Fruit fly (Drosophila melanogaster) whole organism, wandering third instar larva: ENCODE data around the gene Tpc1.
A peak's percentile ranks its signal among the peaks of the same experiment; 100 is the strongest.

Experiments
- Abd-B ChIP-seq: fragments of >200 bp; optimal IDR thresholded peaks from 2 replicates; lab custom pipeline; 2017; ENCODE audit warnings: missing biosample characterization, missing genetic modification characterization
- CG32264 ChIP-seq: fragments of 200-800 bp; sonication (Bioruptor generic); optimal IDR thresholded peaks from 2 replicates; lab custom pipeline; 2016; ENCODE audit warnings: missing biosample characterization, missing genetic modification characterization
- CG9705 ChIP-seq: fragments of 200-800 bp; sonication (Bioruptor generic); optimal IDR thresholded peaks from 2 replicates; lab custom pipeline; 2018; ENCODE audit warnings: missing biosample characterization, mild to moderate bottlenecking, missing genetic modification characterization
- CrebA ChIP-seq: fragments of 200-800 bp; sonication (Bioruptor generic); optimal IDR thresholded peaks from 2 replicates; lab custom pipeline; 2016; ENCODE audit warnings: missing biosample characterization, mild to moderate bottlenecking, missing genetic modification characterization, borderline replicate concordance
- Dfd ChIP-seq: fragments of >200 bp; optimal IDR thresholded peaks from 2 replicates; lab custom pipeline; 2017; ENCODE audit warnings: missing biosample characterization, missing genetic modification characterization
- Dif ChIP-seq: fragments of 200-275, 200-300 bp; sonication (Bioruptor generic); optimal IDR thresholded peaks from 2 replicates; lab custom pipeline; 2018; ENCODE audit warnings: missing biosample characterization, missing genetic modification characterization; ENCODE audit not compliant: partially characterized antibody
- GATAd ChIP-seq: sonication (Bioruptor generic); optimal IDR thresholded peaks from 2 replicates; lab custom pipeline; 2016; ENCODE audit warnings: missing biosample characterization, missing genetic modification characterization
- HLH106 ChIP-seq: fragments of 200-800 bp; optimal IDR thresholded peaks from 3 replicates; lab custom pipeline; 2019; ENCODE audit warnings: missing biosample characterization, mild to moderate bottlenecking, missing genetic modification characterization, moderate library complexity
- Hnf4 ChIP-seq: fragments of 200-800 bp; sonication (Bioruptor generic); optimal IDR thresholded peaks from 2 replicates; lab custom pipeline; 2016; ENCODE audit warnings: missing biosample characterization, mild to moderate bottlenecking, missing genetic modification characterization
- Hr78 ChIP-seq: fragments of >200 bp; optimal IDR thresholded peaks from 2 replicates; lab custom pipeline; 2017; ENCODE audit warnings: missing biosample characterization, missing genetic modification characterization
- Hr83 ChIP-seq: fragments of 200-300 bp; sonication (Bioruptor generic); optimal IDR thresholded peaks from 2 replicates; lab custom pipeline; 2016; ENCODE audit warnings: missing biosample characterization, mild to moderate bottlenecking, missing genetic modification characterization, moderate library complexity; ENCODE audit not compliant: poor library complexity, severe bottlenecking
- Jra ChIP-seq: sonication (Bioruptor generic); optimal IDR thresholded peaks from 2 replicates; lab custom pipeline; 2016; ENCODE audit warnings: missing biosample characterization, missing genetic modification characterization
- Mio ChIP-seq: sonication (Bioruptor generic); optimal IDR thresholded peaks from 2 replicates; lab custom pipeline; 2016; ENCODE audit warnings: missing biosample characterization, missing genetic modification characterization
- Myc ChIP-seq: fragments of >200 bp; optimal IDR thresholded peaks from 2 replicates; lab custom pipeline; 2017
- N ChIP-seq: fragments of >200 bp; optimal IDR thresholded peaks from 2 replicates; lab custom pipeline; 2018; ENCODE audit warnings: missing biosample characterization, missing external identifiers, missing genetic modification characterization
- OdsH ChIP-seq: fragments of 200-800 bp; sonication (Bioruptor generic); optimal IDR thresholded peaks from 2 replicates; lab custom pipeline; 2016; ENCODE audit warnings: missing biosample characterization, mild to moderate bottlenecking, missing genetic modification characterization
- Rel ChIP-seq, 2 experiments: fragments of 200-800 bp; sonication (Bioruptor generic) in 1 of 2; optimal IDR thresholded peaks; 2 replicates in 1 of 2; 3 replicates in 1 of 2; lab custom pipeline; 2016 to 2019; ENCODE audit warnings: mild to moderate bottlenecking in 2 of 2, missing biosample characterization in 2 of 2, missing genetic modification characterization in 2 of 2, moderate library complexity in 1 of 2
- Sp1 ChIP-seq: fragments of 200-800 bp; sonication (Bioruptor generic); optimal IDR thresholded peaks from 3 replicates; lab custom pipeline; 2019; ENCODE audit warnings: missing biosample characterization, mild to moderate bottlenecking, missing genetic modification characterization, moderate library complexity
- Vsx2 ChIP-seq: fragments of 200-300, 225-300 bp; sonication (Bioruptor generic); optimal IDR thresholded peaks from 2 replicates; lab custom pipeline; 2018; ENCODE audit warnings: missing biosample characterization, missing genetic modification characterization; ENCODE audit not compliant: partially characterized antibody
- br ChIP-seq: fragments of 200-800 bp; sonication (Bioruptor generic); optimal IDR thresholded peaks from 2 replicates; lab custom pipeline; 2016; ENCODE audit warnings: missing biosample characterization, missing genetic modification characterization
- brk ChIP-seq: fragments of 200-800 bp; sonication (Bioruptor generic); optimal IDR thresholded peaks from 2 replicates; lab custom pipeline; 2016; ENCODE audit warnings: missing biosample characterization, mild to moderate bottlenecking, missing genetic modification characterization
- dl ChIP-seq, 2 experiments: fragments of 175-275, 200-275 bp in 1 of 2; fragments of 200-275 bp in 1 of 2; sonication (Bioruptor generic); optimal IDR thresholded peaks; lab custom pipeline; 2018; ENCODE audit warnings: mild to moderate bottlenecking in 2 of 2, missing biosample characterization in 2 of 2, missing genetic modification characterization in 2 of 2, moderate library complexity in 2 of 2; ENCODE audit not compliant: partially characterized antibody in 2 of 2, insufficient read depth in 1 of 2
- dmrt93B ChIP-seq: fragments of 200-800 bp; sonication (Bioruptor generic); optimal IDR thresholded peaks from 2 replicates; lab custom pipeline; 2018; ENCODE audit warnings: missing biosample characterization, mild to moderate bottlenecking, missing genetic modification characterization
- dsf ChIP-seq: sonication (Bioruptor generic); optimal IDR thresholded peaks from 2 replicates; lab custom pipeline; 2016; ENCODE audit warnings: missing biosample characterization, missing genetic modification characterization, borderline replicate concordance
- ey ChIP-seq: fragments of 200-800 bp; sonication (Bioruptor generic); optimal IDR thresholded peaks from 2 replicates; lab custom pipeline; 2016; ENCODE audit warnings: missing biosample characterization, missing genetic modification characterization
- foxo ChIP-seq, 2 experiments: fragments of 200-800 bp; sonication (Bioruptor generic); optimal IDR thresholded peaks; 2 replicates in 1 of 2; 3 replicates in 1 of 2; lab custom pipeline; 2016 to 2017; ENCODE audit warnings: missing biosample characterization in 2 of 2, missing genetic modification characterization in 2 of 2
- fru ChIP-seq: fragments of 200-800 bp; sonication (Bioruptor generic); optimal IDR thresholded peaks from 3 replicates; lab custom pipeline; 2016; ENCODE audit warnings: missing biosample characterization, mild to moderate bottlenecking, missing genetic modification characterization
- h ChIP-seq: fragments of 200-800 bp; sonication (Bioruptor generic); optimal IDR thresholded peaks from 3 replicates; lab custom pipeline; 2016; ENCODE audit warnings: missing biosample characterization, mild to moderate bottlenecking, missing genetic modification characterization
- jim ChIP-seq: fragments of 175-275, 200-325 bp; sonication (Bioruptor generic); optimal IDR thresholded peaks from 2 replicates; lab custom pipeline; 2016; ENCODE audit warnings: missing biosample characterization, mild to moderate bottlenecking, missing genetic modification characterization
- lola ChIP-seq: fragments of >200 bp; optimal IDR thresholded peaks from 2 replicates; lab custom pipeline; 2017; ENCODE audit warnings: missing biosample characterization, missing genetic modification characterization
- pan ChIP-seq: fragments of >200 bp; optimal IDR thresholded peaks from 2 replicates; lab custom pipeline; 2017
- psq ChIP-seq: fragments of 200-800 bp; sonication (Bioruptor generic); optimal IDR thresholded peaks from 3 replicates; lab custom pipeline; 2017; ENCODE audit warnings: missing biosample characterization, mild to moderate bottlenecking, missing genetic modification characterization, moderate library complexity
- rgr ChIP-seq: fragments of 200-800 bp; sonication (Bioruptor generic); optimal IDR thresholded peaks from 3 replicates; lab custom pipeline; 2016; ENCODE audit warnings: missing biosample characterization, mild to moderate bottlenecking, missing genetic modification characterization
- sage ChIP-seq: fragments of 200-800 bp; sonication (Bioruptor generic); optimal IDR thresholded peaks from 2 replicates; lab custom pipeline; 2016; ENCODE audit warnings: missing biosample characterization, mild to moderate bottlenecking, missing genetic modification characterization
- sv ChIP-seq: fragments of 200-800 bp; sonication (Bioruptor generic); optimal IDR thresholded peaks from 3 replicates; lab custom pipeline; 2016; ENCODE audit warnings: missing biosample characterization, missing genetic modification characterization
- tai ChIP-seq: sonication (Bioruptor generic); optimal IDR thresholded peaks from 2 replicates; lab custom pipeline; 2016; ENCODE audit warnings: missing biosample characterization, missing genetic modification characterization
- usp ChIP-seq: fragments of >200 bp; optimal IDR thresholded peaks from 2 replicates; lab custom pipeline; 2017; ENCODE audit warnings: missing biosample characterization, missing genetic modification characterization
- woc ChIP-seq: sonication (Bioruptor generic); optimal IDR thresholded peaks from 2 replicates; lab custom pipeline; 2016; ENCODE audit warnings: missing biosample characterization, mild to moderate bottlenecking, missing genetic modification characterization

The Tpc1 gene

DNA sequence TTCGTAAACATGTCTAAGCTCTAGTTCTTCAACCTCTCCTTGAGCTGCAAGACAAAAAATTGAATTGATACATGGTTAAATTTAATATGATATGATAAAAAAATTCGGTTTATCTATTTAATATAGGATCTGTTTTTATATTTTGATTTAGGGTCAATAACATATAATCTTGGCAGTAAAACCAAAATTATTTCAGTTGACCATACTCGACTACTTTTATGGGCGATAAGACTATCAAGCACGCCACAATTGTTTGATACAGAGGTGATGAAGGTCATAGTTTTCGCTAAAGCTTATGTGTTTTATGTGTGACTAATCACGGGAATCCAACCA is 6.3 kb upstream of the Tpc1 start:
- TF ChIP-seq Rel (GFP tag; optimal IDR thresholded peaks at IDR 0.05; lab: Kevin White, UChicago): no peak
- no peak for TF ChIP-seq Rel (tag; optimal IDR thresholded peaks at IDR 0.05; lab: Kevin White, UChicago)
- no peak for TF ChIP-seq jim
- TF ChIP-seq Abd-B (GFP tag; lab: Kevin White, UChicago): no peak
- TF ChIP-seq Hnf4 (GFP tag; lab: Kevin White, UChicago): no peak
- no peak for TF ChIP-seq fru
- TF ChIP-seq N: no peak
- no peak for TF ChIP-seq sage (GFP tag; lab: Kevin White, UChicago)
- no peak for TF ChIP-seq OdsH (GFP tag; lab: Kevin White, UChicago)
- no peak for TF ChIP-seq CG9705
- no peak for TF ChIP-seq dmrt93B (GFP tag; lab: Kevin White, UChicago)
- no peak for TF ChIP-seq h
- TF ChIP-seq dsf: no peak
- TF ChIP-seq Vsx2 (GFP tag; lab: Kevin White, UChicago): no peak
- no peak for TF ChIP-seq pan (lab: Kevin White, UChicago)

- TF ChIP-seq Hnf4 (GFP tag; lab: Kevin White, UChicago) (peak; percentile 88), Myc (lab: Kevin White, UChicago) (no peak), Hr83 (peak; percentile 3), foxo (GFP tag; optimal IDR thresholded peaks at IDR 0.05; lab: Kevin White, UChicago) (peak; percentile 47 to 97), psq (GFP tag; lab: Kevin White, UChicago) (peak; percentile 93), jim (no peak), CrebA (GFP tag; lab: Kevin White, UChicago) (no peak), N (no peak), Vsx2 (GFP tag; lab: Kevin White, UChicago) (peak; percentile 51), ey (GFP tag; lab: Kevin White, UChicago) (peak; percentile 95), Sp1 (GFP tag; lab: Kevin White, UChicago) (peak; percentile 94), dl (GFP tag; optimal IDR thresholded peaks at IDR 0.05; lab: Kevin White, UChicago; ENCODE audit: insufficient read depth in 1 of 2, partially characterized antibody in 2 of 2) (peak; percentile 11 to 66), Hr78 (GFP tag; lab: Kevin White, UChicago) (no peak), sv (GFP tag; lab: Kevin White, UChicago) (peak; percentile 83), dsf (peak; percentile 59), tai (no peak), usp (GFP tag; lab: Kevin White, UChicago) (no peak), lola (GFP tag; lab: Kevin White, UChicago) (no peak), dmrt93B (GFP tag; lab: Kevin White, UChicago) (peak; percentile 79), Abd-B (GFP tag; lab: Kevin White, UChicago) (no peak), br (GFP tag; lab: Kevin White, UChicago) (peak; percentile 93), pan (lab: Kevin White, UChicago) (no peak), OdsH (GFP tag; lab: Kevin White, UChicago) (peak; percentile 96), Dif (GFP tag; lab: Kevin White, UChicago) (peak; percentile 69), GATAd (GFP tag; lab: Kevin White, UChicago) (no peak), sage (GFP tag; lab: Kevin White, UChicago) (peak; percentile 78), Jra (GFP tag; lab: Kevin White, UChicago) (peak; percentile 84), woc (GFP tag; lab: Kevin White, UChicago) (peak; percentile 97), h (peak; percentile 96), Rel (GFP tag; optimal IDR thresholded peaks at IDR 0.05; lab: Kevin White, UChicago) (no peak), Rel (tag; optimal IDR thresholded peaks at IDR 0.05; lab: Kevin White, UChicago) (peak; percentile 23), brk (GFP tag; lab: Kevin White, UChicago) (peak; percentile 90), CG32264 (GFP tag; lab: Kevin White, UChicago) (peak; percentile 71), HLH106 (tag; lab: Kevin White, UChicago) (peak; percentile 84), Mio (GFP tag; lab: Kevin White, UChicago) (peak; percentile 49), fru (peak; percentile 96), CG9705 (peak; percentile 71), rgr (GFP tag; lab: Kevin White, UChicago) (peak; percentile 94), Dfd (GFP tag; lab: Kevin White, UChicago) (no peak)
These were observed 4.7 kb upstream of the Tpc1 start for dm6 chr3R:10886462-10887315.
